Fruit fly (Drosophila melanogaster) whole organism, embryonic: ENCODE data around the gene Srr.

Experiments
- Adf1 ChIP-seq: fragments of 200-800 bp; sonication (Bioruptor generic); IDR thresholded peaks from 2 replicates; pipeline ENCODE4 v1.3.6; 2022; ENCODE audit warnings: missing biosample characterization, missing genetic modification characterization
- Atf6 ChIP-seq: fragments of 200-800 bp; sonication (Bioruptor generic); IDR thresholded peaks from 2 replicates; pipeline ENCODE4 v1.3.6; 2022; ENCODE audit warnings: missing biosample characterization, missing genetic modification characterization
- CG15011 ChIP-seq: fragments of 200-800 bp; sonication (Bioruptor generic); optimal IDR thresholded peaks from 3 replicates; lab custom pipeline; 2018; ENCODE audit warnings: missing biosample characterization, mild to moderate bottlenecking, missing genetic modification characterization
- CG7987 ChIP-seq: fragments of 200-800 bp; sonication (Bioruptor generic); optimal IDR thresholded peaks from 2 replicates; lab custom pipeline; 2018; ENCODE audit warnings: missing biosample characterization, mild to moderate bottlenecking, missing genetic modification characterization, moderate library complexity
- dysf ChIP-seq: fragments of 200-800 bp; sonication (Bioruptor generic); IDR thresholded peaks from 3 replicates; pipeline ENCODE4 v1.3.6; 2022; ENCODE audit warnings: missing biosample characterization, missing genetic modification characterization
- fru ChIP-seq: fragments of >200 bp; optimal IDR thresholded peaks from 2 replicates; lab custom pipeline; 2017
- twi ChIP-seq: fragments of 200-800 bp; optimal IDR thresholded peaks from 2 replicates; lab custom pipeline; 2019; ENCODE audit warnings: missing biosample characterization, mild to moderate bottlenecking, missing genetic modification characterization, moderate library complexity

dm6 chr3R:9363066-9363719 is 2.0 kb upstream of the Srr start, which contains the start of gene CG18473:
- TF ChIP-seq Atf6 (GFP tag; lab: Robert Waterston, UW) (no peak), Adf1 (GFP tag; lab: Robert Waterston, UW) (no peak), fru (lab: Kevin White, UChicago) (no peak), dysf (GFP tag; lab: Robert Waterston, UW) (no peak), CG7987 (GFP tag; lab: Kevin White, UChicago) (no peak), twi (tag; lab: Kevin White, UChicago) (no peak), CG15011 (GFP tag; lab: Kevin White, UChicago) (no peak)
